Worm (Caenorhabditis elegans) whole organism, young adult: ENCODE measurements around the gene Y42H9AR.5.

ENCODE experiments used
- F10E7.11 ChIP-seq: sonication (generic microtip); optimal IDR thresholded peaks from 2 replicates; lab custom pipeline; 2017; ENCODE audit warnings: mild to moderate bottlenecking, missing genetic modification characterization, moderate library complexity, missing compliant biosample characterization
- ceh-40 ChIP-seq: fragments of 200-800 bp; sonication (Bioruptor generic); IDR thresholded peaks from 2 replicates; pipeline ENCODE4 v1.3.6; 2022; ENCODE audit warnings: missing genetic modification characterization, missing compliant biosample characterization
- egl-18 ChIP-seq: fragments of 200-800 bp; sonication (Bioruptor generic); IDR thresholded peaks from 2 replicates; pipeline ENCODE4 v1.3.6; 2022; ENCODE audit warnings: missing genetic modification reagents, missing genetic modification characterization, missing compliant biosample characterization
- lin-26 ChIP-seq: fragments of 200-800 bp; sonication (Bioruptor generic); IDR thresholded peaks from 2 replicates; pipeline ENCODE4 v1.3.6; 2022; ENCODE audit warnings: missing genetic modification reagents, missing genetic modification characterization, missing compliant biosample characterization
- madf-8 ChIP-seq: fragments of 200-800 bp; sonication (Bioruptor generic); conservative IDR thresholded peaks from 2 replicates; pipeline ENCODE4 v1.3.6; 2022; ENCODE audit warnings: missing genetic modification reagents, missing genetic modification characterization, missing compliant biosample characterization
- nfyb-1 ChIP-seq: fragments of 200-800 bp; sonication (Bioruptor generic); IDR thresholded peaks from 2 replicates; pipeline ENCODE4 v1.3.6; 2022; ENCODE audit warnings: missing genetic modification reagents, missing genetic modification characterization, missing compliant biosample characterization
- sea-2 ChIP-seq: fragments of 200-800 bp; sonication (Bioruptor generic); IDR thresholded peaks from 2 replicates; pipeline ENCODE4 v1.3.6; 2022; ENCODE audit warnings: missing genetic modification characterization, missing compliant biosample characterization
- sptf-2 ChIP-seq: fragments of 200-800 bp; sonication (Bioruptor generic); optimal IDR thresholded peaks from 2 replicates; lab custom pipeline; 2018; ENCODE audit warnings: mild to moderate bottlenecking, missing genetic modification characterization, missing compliant biosample characterization
- tbx-9 ChIP-seq: sonication (generic microtip); optimal IDR thresholded peaks from 2 replicates; lab custom pipeline; 2016; ENCODE audit warnings: borderline replicate concordance, missing genetic modification characterization, inconsistent platforms, missing compliant biosample characterization

DNA sequence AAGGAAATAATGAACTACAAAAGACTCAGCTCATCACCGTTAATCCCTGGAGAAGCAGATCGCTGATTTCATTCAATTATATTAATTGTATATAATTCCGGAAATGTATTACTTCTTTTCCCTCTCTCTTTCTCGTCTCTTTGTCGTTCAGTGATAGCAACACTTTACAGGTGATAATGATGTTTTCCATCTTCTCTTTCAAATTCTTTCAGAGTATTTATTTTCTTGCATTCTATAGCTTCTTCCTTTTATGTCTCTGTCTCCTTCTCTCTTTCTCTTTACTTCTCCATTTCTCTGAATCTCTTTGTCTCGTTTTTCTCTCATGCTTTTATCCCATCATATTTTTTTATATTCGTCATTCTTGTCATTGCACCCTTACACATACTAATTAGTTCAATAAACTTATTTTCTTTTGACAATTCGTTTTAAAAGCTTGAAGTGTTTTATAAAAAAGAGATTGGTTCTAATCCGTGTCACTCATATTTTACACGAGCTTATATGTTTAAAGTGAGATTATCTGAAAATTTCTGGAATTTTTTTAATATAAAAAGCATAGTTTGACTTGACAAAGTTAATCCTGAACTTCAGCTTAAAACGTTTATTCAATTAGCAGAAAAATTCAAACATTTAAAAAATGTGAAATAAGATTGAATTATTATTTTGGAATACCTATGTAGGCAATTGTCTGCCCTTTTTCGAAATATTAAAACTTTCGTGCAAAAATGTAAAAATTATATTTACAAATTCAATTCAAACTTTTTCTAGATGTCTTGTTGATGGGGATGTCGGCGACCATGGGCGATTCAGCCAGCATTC is 40.6 kb downstream of the Y42H9AR.5 start, which contains the start of gene pmk-2:
- TF ChIP-seq ceh-40 (GFP tag; lab: Robert Waterston, UW), result no peak
- no peak for TF ChIP-seq nfyb-1 (GFP tag; lab: Robert Waterston, UW)
- no peak for TF ChIP-seq sptf-2
- TF ChIP-seq tbx-9 (tag; lab: Kevin White, UChicago), result no peak
- no peak for TF ChIP-seq sea-2
- TF ChIP-seq egl-18, result no peak
- no peak for TF ChIP-seq madf-8 (GFP tag; lab: Robert Waterston, UW)
- no peak for TF ChIP-seq F10E7.11 (tag; lab: Kevin White, UChicago)
- no peak for TF ChIP-seq lin-26 (GFP tag; lab: Robert Waterston, UW)
